Worm (Caenorhabditis elegans): ENCODE measurements around the gene srw-72.
A peak's percentile ranks its signal among the peaks of the same experiment; 100 is the strongest.

The srw-72 gene

ce11 chrV:17512763-17513162 lies 45.9 kb downstream of the srw-72 start:
- TF ChIP-seq pag-3 (tag; optimal IDR thresholded peaks at IDR 0.05; ENCODE audit: borderline replicate concordance) (peak; percentile 78), rnt-1 (tag; optimal IDR thresholded peaks at IDR 0.05) (no peak), K02D7.2 (tag; optimal IDR thresholded peaks at IDR 0.05) (no peak), ceh-22 (tag; optimal IDR thresholded peaks at IDR 0.05) (no peak), T23F11.4 (GFP tag; optimal IDR thresholded peaks at IDR 0.05) (no peak), ceh-34 (tag; optimal IDR thresholded peaks at IDR 0.05) (no peak), ahr-1 (tag; optimal IDR thresholded peaks at IDR 0.05) (no peak)

ce11 chrV:17513831-17514230 lies 47.0 kb downstream of the srw-72 start:
- TF ChIP-seq rnt-1 (tag; optimal IDR thresholded peaks at IDR 0.05) (no peak), K02D7.2 (tag; optimal IDR thresholded peaks at IDR 0.05) (no peak), ceh-31 (tag; optimal IDR thresholded peaks at IDR 0.05) (no peak), ceh-22 (tag; optimal IDR thresholded peaks at IDR 0.05) (no peak), T23F11.4 (GFP tag; optimal IDR thresholded peaks at IDR 0.05) (no peak), fkh-6 (tag; optimal IDR thresholded peaks at IDR 0.05) (no peak), ceh-2 (tag; optimal IDR thresholded peaks at IDR 0.05) (no peak), fax-1 (tag; optimal IDR thresholded peaks at IDR 0.05) (no peak), ceh-24 (tag; optimal IDR thresholded peaks at IDR 0.05) (no peak), ceh-30 (tag; optimal IDR thresholded peaks at IDR 0.05) (no peak), C08G9.2 (tag; optimal IDR thresholded peaks at IDR 0.05) (no peak), ets-4 (tag; optimal IDR thresholded peaks at IDR 0.05) (no peak), pros-1 (tag; optimal IDR thresholded peaks at IDR 0.05) (no peak), nhr-11 (tag; optimal IDR thresholded peaks at IDR 0.05) (no peak), ceh-9 (tag; optimal IDR thresholded peaks at IDR 0.05) (no peak), tbx-2 (tag; optimal IDR thresholded peaks at IDR 0.05) (no peak), gmeb-2 (tag; optimal IDR thresholded peaks at IDR 0.05) (no peak), ceh-14 (tag; optimal IDR thresholded peaks at IDR 0.05) (no peak), dmd-4 (tag; optimal IDR thresholded peaks at IDR 0.05; ENCODE audit: borderline replicate concordance) (no peak)
